Worm (Caenorhabditis elegans) whole organism, early embryonic: Measurements from ENCODE around the gene irld-33.

Experiments
- B0310.2 ChIP-seq: sonication (generic microtip); optimal IDR thresholded peaks from 2 replicates; lab custom pipeline; 2016; ENCODE audit warnings: mild to moderate bottlenecking, missing genetic modification characterization, missing compliant biosample characterization
- F13C5.2 ChIP-seq: sonication (generic microtip); optimal IDR thresholded peaks from 2 replicates; lab custom pipeline; 2017; ENCODE audit warnings: mild to moderate bottlenecking, missing genetic modification characterization, inconsistent platforms, missing compliant biosample characterization
- aly-1 ChIP-seq: sonication (generic microtip); optimal IDR thresholded peaks from 2 replicates; lab custom pipeline; 2016; ENCODE audit warnings: missing genetic modification characterization, missing compliant biosample characterization
- ama-1 ChIP-seq: fragments of 150-350 bp; optimal IDR thresholded peaks from 2 replicates; lab custom pipeline; 2014
- ceh-13 ChIP-seq: fragments of 200-800 bp; sonication (Bioruptor generic); optimal IDR thresholded peaks from 2 replicates; lab custom pipeline; 2018; ENCODE audit warnings: mild to moderate bottlenecking, missing genetic modification characterization, missing compliant biosample characterization
- ceh-36 ChIP-seq: sonication (generic microtip); optimal IDR thresholded peaks from 2 replicates; lab custom pipeline; 2016; ENCODE audit warnings: missing genetic modification characterization, inconsistent platforms, missing compliant biosample characterization
- ets-7 ChIP-seq: sonication (generic microtip); optimal IDR thresholded peaks from 2 replicates; lab custom pipeline; 2016; ENCODE audit warnings: missing genotype, missing genetic modification characterization, missing compliant biosample characterization
- flt-1 ChIP-seq: fragments of 200-800 bp; sonication (Bioruptor generic); IDR thresholded peaks from 2 replicates; pipeline ENCODE4 v1.3.6; 2022; ENCODE audit warnings: missing genetic modification characterization, missing compliant biosample characterization
- hmbx-1 ChIP-seq: sonication (generic microtip); optimal IDR thresholded peaks from 2 replicates; lab custom pipeline; 2016; ENCODE audit warnings: mild to moderate bottlenecking, missing genetic modification characterization, missing compliant biosample characterization
- hmg-4 ChIP-seq: fragments of 200-800 bp; sonication (Bioruptor generic); optimal IDR thresholded peaks from 2 replicates; lab custom pipeline; 2018; ENCODE audit warnings: mild to moderate bottlenecking, missing genetic modification characterization, missing compliant biosample characterization
- hnd-1 ChIP-seq: sonication (generic microtip); optimal IDR thresholded peaks from 2 replicates; lab custom pipeline; 2016; ENCODE audit warnings: missing genetic modification characterization, missing compliant biosample characterization
- pes-1 ChIP-seq: fragments of 200-800 bp; sonication (Bioruptor generic); IDR thresholded peaks from 2 replicates; pipeline ENCODE4 v1.3.6; 2022; ENCODE audit warnings: missing genetic modification reagents, missing genetic modification characterization, missing compliant biosample characterization
- scrt-1 ChIP-seq: fragments of 200-800 bp; sonication (Bioruptor generic); IDR thresholded peaks from 2 replicates; pipeline ENCODE4 v1.3.6; 2022; ENCODE audit warnings: missing genetic modification characterization, missing compliant biosample characterization
- sea-1 ChIP-seq: fragments of 200-800 bp; sonication (Bioruptor generic); conservative IDR thresholded peaks from 2 replicates; pipeline ENCODE4 v1.3.6; 2022; ENCODE audit warnings: missing genetic modification characterization, missing compliant biosample characterization
- tbx-11 ChIP-seq: fragments of 200-800 bp; sonication (Bioruptor generic); IDR thresholded peaks from 2 replicates; pipeline ENCODE4 v1.3.6; 2022; ENCODE audit warnings: missing genetic modification characterization, missing compliant biosample characterization
- tbx-37 ChIP-seq: fragments of 200-800 bp; sonication (Bioruptor generic); conservative IDR thresholded peaks from 2 replicates; pipeline ENCODE4 v1.3.6; 2022; ENCODE audit warnings: missing genetic modification reagents, missing genetic modification characterization, missing compliant biosample characterization
- tra-4 ChIP-seq: sonication (generic microtip); optimal IDR thresholded peaks from 2 replicates; lab custom pipeline; 2017; ENCODE audit warnings: missing genetic modification characterization, missing compliant biosample characterization

irld-33 gene

ce11 chrII:1744183-1744582 is 5.3 kb downstream of the irld-33 start, which contains the start of gene clec-19:
TSS of gene clec-19 (plus strand) at chrII:1744483.
- TF ChIP-seq pes-1 (GFP tag; lab: Robert Waterston, UW): no peak
- TF ChIP-seq tbx-11 (GFP tag; lab: Robert Waterston, UW): no peak
- TF ChIP-seq scrt-1 (GFP tag; lab: Robert Waterston, UW): no peak
- TF ChIP-seq tbx-37 (GFP tag; lab: Robert Waterston, UW): no peak
- TF ChIP-seq aly-1 (tag; lab: Kevin White, UChicago): no peak
- TF ChIP-seq flt-1 (GFP tag; lab: Robert Waterston, UW): no peak
- no peak for TF ChIP-seq ceh-13 (GFP tag; lab: Kevin White, UChicago)
- no peak for TF ChIP-seq hmbx-1 (tag; lab: Kevin White, UChicago)

ce11 chrII:1750413-1750812 is 11.6 kb downstream of the irld-33 start, which contains the start of the genes F36H5.13 and F36H5.8:
TSS of gene F36H5.13 (minus strand) at chrII:1750513.
TSS of gene F36H5.8 (minus strand) at chrII:1750686.
- TF ChIP-seq aly-1 (tag; lab: Kevin White, UChicago) (no peak), hnd-1 (tag; lab: Kevin White, UChicago) (no peak), B0310.2 (tag; lab: Kevin White, UChicago) (no peak)

- TF ChIP-seq aly-1 (tag; lab: Kevin White, UChicago) (no peak), F13C5.2 (tag; lab: Kevin White, UChicago) (no peak), tra-4 (tag; lab: Kevin White, UChicago) (no peak), flt-1 (GFP tag; lab: Robert Waterston, UW) (no peak), hmbx-1 (tag; lab: Kevin White, UChicago) (no peak), tbx-11 (GFP tag; lab: Robert Waterston, UW) (no peak), pes-1 (GFP tag; lab: Robert Waterston, UW) (no peak), hnd-1 (tag; lab: Kevin White, UChicago) (no peak), tbx-37 (GFP tag; lab: Robert Waterston, UW) (no peak), ets-7 (tag; lab: Kevin White, UChicago) (no peak), scrt-1 (GFP tag; lab: Robert Waterston, UW) (no peak), ama-1 (no peak), sea-1 (no peak), ceh-13 (GFP tag; lab: Kevin White, UChicago) (no peak), hmg-4 (GFP tag; lab: Kevin White, UChicago) (no peak), B0310.2 (tag; lab: Kevin White, UChicago) (no peak), ceh-36 (tag; lab: Kevin White, UChicago) (no peak)
Observed at ce11 chrII:1752990-1753389, 14.1 kb downstream of the irld-33 start, which contains the start of gene F36H5.9. TSS of gene F36H5.9 (minus strand) at chrII:1753090.

ce11 chrII:1756072-1756471 is 17.2 kb downstream of the irld-33 start, which contains the start of gene F36H5.17:
TSS of gene F36H5.17 (minus strand) at chrII:1756172.
- no peak for TF ChIP-seq aly-1 (tag; lab: Kevin White, UChicago)
- no peak for TF ChIP-seq F13C5.2 (tag; lab: Kevin White, UChicago)
- TF ChIP-seq pes-1 (GFP tag; lab: Robert Waterston, UW): no peak
- no peak for TF ChIP-seq B0310.2 (tag; lab: Kevin White, UChicago)
- no peak for TF ChIP-seq ets-7 (tag; lab: Kevin White, UChicago)
- TF ChIP-seq sea-1: no peak
- TF ChIP-seq ama-1: no peak
- TF ChIP-seq hnd-1 (tag; lab: Kevin White, UChicago): no peak

ce11 chrII:1756582-1756981 is 17.7 kb downstream of the irld-33 start, which contains the start of gene fbxb-53:
TSS of gene fbxb-53 (plus strand) at chrII:1756882.
- no peak for TF ChIP-seq pes-1 (GFP tag; lab: Robert Waterston, UW)
- TF ChIP-seq sea-1: no peak
- TF ChIP-seq hnd-1 (tag; lab: Kevin White, UChicago): no peak
- TF ChIP-seq F13C5.2 (tag; lab: Kevin White, UChicago): no peak
- TF ChIP-seq aly-1 (tag; lab: Kevin White, UChicago): no peak
- no peak for TF ChIP-seq ets-7 (tag; lab: Kevin White, UChicago)
- TF ChIP-seq hmg-4 (GFP tag; lab: Kevin White, UChicago): no peak
- TF ChIP-seq scrt-1 (GFP tag; lab: Robert Waterston, UW): no peak
- no peak for TF ChIP-seq ceh-13 (GFP tag; lab: Kevin White, UChicago)
- TF ChIP-seq tbx-11 (GFP tag; lab: Robert Waterston, UW): no peak
- TF ChIP-seq B0310.2 (tag; lab: Kevin White, UChicago): no peak
- no peak for TF ChIP-seq flt-1 (GFP tag; lab: Robert Waterston, UW)
- no peak for TF ChIP-seq ceh-36 (tag; lab: Kevin White, UChicago)
- no peak for TF ChIP-seq ama-1
- no peak for TF ChIP-seq tra-4 (tag; lab: Kevin White, UChicago)
- no peak for TF ChIP-seq hmbx-1 (tag; lab: Kevin White, UChicago)

ce11 chrII:1757033-1757432 is 18.2 kb downstream of the irld-33 start, which contains the start of gene F36H5.10:
TSS of gene F36H5.10 (plus strand) at chrII:1757333.
- TF ChIP-seq pes-1 (GFP tag; lab: Robert Waterston, UW) (no peak), ama-1 (no peak), flt-1 (GFP tag; lab: Robert Waterston, UW) (no peak), scrt-1 (GFP tag; lab: Robert Waterston, UW) (no peak), aly-1 (tag; lab: Kevin White, UChicago) (no peak), F13C5.2 (tag; lab: Kevin White, UChicago) (no peak), tbx-37 (GFP tag; lab: Robert Waterston, UW) (no peak), ceh-36 (tag; lab: Kevin White, UChicago) (no peak), tra-4 (tag; lab: Kevin White, UChicago) (no peak), sea-1 (no peak), tbx-11 (GFP tag; lab: Robert Waterston, UW) (no peak), B0310.2 (tag; lab: Kevin White, UChicago) (no peak), ceh-13 (GFP tag; lab: Kevin White, UChicago) (no peak), ets-7 (tag; lab: Kevin White, UChicago) (no peak), hnd-1 (tag; lab: Kevin White, UChicago) (no peak), hmbx-1 (tag; lab: Kevin White, UChicago) (no peak), hmg-4 (GFP tag; lab: Kevin White, UChicago) (no peak)

ce11 chrII:1759602-1760001 is 20.8 kb downstream of the irld-33 start, which contains the start of gene F36H5.18:
TSS of gene F36H5.18 (plus strand) at chrII:1759902.
- no peak for TF ChIP-seq tbx-11 (GFP tag; lab: Robert Waterston, UW)
- no peak for TF ChIP-seq ceh-36 (tag; lab: Kevin White, UChicago)
- TF ChIP-seq hmbx-1 (tag; lab: Kevin White, UChicago): no peak
- no peak for TF ChIP-seq pes-1 (GFP tag; lab: Robert Waterston, UW)
- no peak for TF ChIP-seq flt-1 (GFP tag; lab: Robert Waterston, UW)
- no peak for TF ChIP-seq ceh-13 (GFP tag; lab: Kevin White, UChicago)
- TF ChIP-seq aly-1 (tag; lab: Kevin White, UChicago): no peak
- TF ChIP-seq scrt-1 (GFP tag; lab: Robert Waterston, UW): no peak
- no peak for TF ChIP-seq tra-4 (tag; lab: Kevin White, UChicago)
- no peak for TF ChIP-seq ets-7 (tag; lab: Kevin White, UChicago)
- TF ChIP-seq tbx-37 (GFP tag; lab: Robert Waterston, UW): no peak
- no peak for TF ChIP-seq hmg-4 (GFP tag; lab: Kevin White, UChicago)
- TF ChIP-seq sea-1: no peak
- no peak for TF ChIP-seq ama-1
- TF ChIP-seq hnd-1 (tag; lab: Kevin White, UChicago): no peak
- TF ChIP-seq F13C5.2 (tag; lab: Kevin White, UChicago): no peak
- TF ChIP-seq B0310.2 (tag; lab: Kevin White, UChicago): no peak
